Fruit fly (Drosophila melanogaster): ENCODE measurements around the gene CG2258.

The CG2258 gene

dm6 chrX:8061392-8062179, 40.3 kb downstream of the CG2258 start, which contains the start of gene mys (continued):
- TF ChIP-seq CG15601 (tag; optimal IDR thresholded peaks at IDR 0.05) (peak; percentile 71), caup (GFP tag; optimal IDR thresholded peaks at IDR 0.05; ENCODE audit: severe bottlenecking) (peak; percentile 83), Gug (GFP tag; IDR thresholded peaks at IDR 0.05) (peak; percentile 62; the same call in 1 of the 4 replicates), pros (GFP tag; optimal IDR thresholded peaks at IDR 0.05) (no peak), HLH4C (GFP tag; IDR thresholded peaks at IDR 0.05; ENCODE audit: partially characterized antibody) (peak; percentile 91), pnt (GFP tag; optimal IDR thresholded peaks at IDR 0.05) (peak; percentile 69), Fer1 (GFP tag; optimal IDR thresholded peaks at IDR 0.05) (peak; percentile 73), Scr (GFP tag; IDR thresholded peaks at IDR 0.05; ENCODE audit: partially characterized antibody) (peak; percentile 92), CG2116 (GFP tag; optimal IDR thresholded peaks at IDR 0.05) (peak; percentile 97), ac (GFP tag; optimal IDR thresholded peaks at IDR 0.05) (no peak), CG43689 (GFP tag; IDR thresholded peaks at IDR 0.05) (no peak), CG2712 (tag; optimal IDR thresholded peaks at IDR 0.05) (peak; percentile 55), lmd (GFP tag; IDR thresholded peaks at IDR 0.05) (peak; percentile 38; the same call in 1 of the 2 replicates), dysf (GFP tag; IDR thresholded peaks at IDR 0.05) (peak; percentile 53; the same call in 2 of the 3 replicates), exex (tag; optimal IDR thresholded peaks at IDR 0.05) (peak; percentile 4), CG10321 (GFP tag; IDR thresholded peaks at IDR 0.05) (peak; percentile 7; the same call in 1 of the 2 replicates), amos (GFP tag; IDR thresholded peaks at IDR 0.05; ENCODE audit: partially characterized antibody) (peak; percentile 98), zfh2 (GFP tag; optimal IDR thresholded peaks at IDR 0.05) (peak; percentile 84), CG4854 (GFP tag; optimal IDR thresholded peaks at IDR 0.05) (peak; percentile 55), sim (GFP tag; IDR thresholded peaks at IDR 0.05) (no peak), Hr78 (GFP tag; optimal IDR thresholded peaks at IDR 0.05) (no peak), salm (tag; optimal IDR thresholded peaks at IDR 0.05) (peak; percentile 0), emc (GFP tag; optimal IDR thresholded peaks at IDR 0.05) (peak; percentile 70), Chrac-16 (GFP tag; optimal IDR thresholded peaks at IDR 0.05) (peak; percentile 51), corto (GFP tag; optimal IDR thresholded peaks at IDR 0.05) (no peak), Aef1 (GFP tag; IDR thresholded peaks at IDR 0.05) (peak; percentile 63), CG1602 (GFP tag; optimal IDR thresholded peaks at IDR 0.05) (peak; percentile 48), CG7271 (tag; optimal IDR thresholded peaks at IDR 0.05) (no peak), Fer2 (tag; optimal IDR thresholded peaks at IDR 0.05) (no peak), kni (GFP tag; optimal IDR thresholded peaks at IDR 0.05) (peak; percentile 43), CG14965 (GFP tag; optimal IDR thresholded peaks at IDR 0.05; ENCODE audit: borderline replicate concordance) (no peak), CG17359 (tag; optimal IDR thresholded peaks at IDR 0.05) (peak; percentile 20), CG14014 (GFP tag; IDR thresholded peaks at IDR 0.05) (peak; percentile 62; the same call in 1 of the 2 replicates), CG8924 (tag; optimal IDR thresholded peaks at IDR 0.05) (peak; percentile 10), Abd-B (GFP tag; optimal IDR thresholded peaks at IDR 0.05) (no peak), CG11093 (GFP tag; IDR thresholded peaks at IDR 0.05) (no peak), Usf (GFP tag; optimal IDR thresholded peaks at IDR 0.05) (no peak), dati (GFP tag; IDR thresholded peaks at IDR 0.05) (peak; percentile 16; the same call in 1 of the 2 replicates), danr (GFP tag; IDR thresholded peaks at IDR 0.05) (no peak), grn (GFP tag; optimal IDR thresholded peaks at IDR 0.05) (no peak), CG30431 (GFP tag; optimal IDR thresholded peaks at IDR 0.05) (peak; percentile 51), Sry-δ (GFP tag; optimal IDR thresholded peaks at IDR 0.05) (peak; percentile 99), vfl (GFP tag; optimal IDR thresholded peaks at IDR 0.05) (peak; percentile 18), crp (GFP tag; optimal IDR thresholded peaks at IDR 0.05) (peak in 1 of 2 experiments; percentile 53), gro (GFP tag; optimal IDR thresholded peaks at IDR 0.05) (peak; percentile 88), wdn (GFP tag; IDR thresholded peaks at IDR 0.05) (peak; percentile 61), TFAM (GFP tag; optimal IDR thresholded peaks at IDR 0.05) (no peak), CG3847 (GFP tag; IDR thresholded peaks at IDR 0.05) (peak; percentile 91)

Measured in whole organism, embryonic.